Fruit fly (Drosophila melanogaster) whole organism, embryonic: ENCODE results near the gene Usf.

Experiments used
- Antp ChIP-seq: fragments of 200-800 bp; sonication (Bioruptor generic); optimal IDR thresholded peaks from 3 replicates; lab custom pipeline; 2016; ENCODE audit warnings: missing biosample characterization, missing genetic modification characterization
- CG10321 ChIP-seq: fragments of 200-800 bp; sonication (Bioruptor generic); IDR thresholded peaks from 2 replicates; pipeline ENCODE4 v1.3.6; 2022; ENCODE audit warnings: missing biosample characterization, missing genetic modification characterization
- CG11247 ChIP-seq: fragments of 200-800 bp; sonication (Bioruptor generic); IDR thresholded peaks from 2 replicates; pipeline ENCODE4 v1.3.6; 2022; ENCODE audit warnings: missing biosample characterization, missing genetic modification characterization
- CG11398 ChIP-seq: fragments of 200-800 bp; sonication (Bioruptor generic); optimal IDR thresholded peaks from 2 replicates; lab custom pipeline; 2016; ENCODE audit warnings: missing biosample characterization, missing genetic modification characterization
- CG11504 ChIP-seq: fragments of 200-800 bp; sonication (Bioruptor generic); optimal IDR thresholded peaks from 3 replicates; lab custom pipeline; 2019; ENCODE audit warnings: missing biosample characterization, mild to moderate bottlenecking, missing genetic modification characterization, moderate library complexity
- CG12104 ChIP-seq: fragments of 200-800 bp; sonication (Bioruptor generic); optimal IDR thresholded peaks from 3 replicates; lab custom pipeline; 2016; ENCODE audit warnings: missing biosample characterization, missing genetic modification characterization
- CG17568 ChIP-seq: fragments of 200-800 bp; sonication (Bioruptor generic); optimal IDR thresholded peaks from 2 replicates; lab custom pipeline; 2018; ENCODE audit warnings: missing biosample characterization, mild to moderate bottlenecking, missing genetic modification characterization, moderate library complexity
- CG30020 ChIP-seq: fragments of 200-800 bp; optimal IDR thresholded peaks from 2 replicates; lab custom pipeline; 2019; ENCODE audit warnings: missing biosample characterization, mild to moderate bottlenecking, missing genetic modification characterization, moderate library complexity
- CG34422 ChIP-seq: fragments of 200-800 bp; sonication (Bioruptor generic); IDR thresholded peaks from 3 replicates; pipeline ENCODE4 v1.3.6; 2022; ENCODE audit warnings: missing biosample characterization, missing genetic modification characterization
- CG3847 ChIP-seq: fragments of 200-800 bp; sonication (Bioruptor generic); IDR thresholded peaks from 2 replicates; pipeline ENCODE4 v1.3.6; 2022; ENCODE audit warnings: missing biosample characterization, missing genetic modification characterization
- CG4730 ChIP-seq: fragments of 200-800 bp; sonication (Bioruptor generic); IDR thresholded peaks from 2 replicates; pipeline ENCODE4 v1.3.6; 2022; ENCODE audit warnings: missing biosample characterization, missing genetic modification characterization
- CG5180 ChIP-seq: fragments of 200-800 bp; sonication (Bioruptor generic); optimal IDR thresholded peaks from 3 replicates; lab custom pipeline; 2017; ENCODE audit warnings: missing biosample characterization, missing genetic modification characterization, mild to moderate bottlenecking, moderate library complexity, missing genetic modification reagents
- CG5953 ChIP-seq: fragments of 200-800 bp; sonication (Bioruptor generic); IDR thresholded peaks from 2 replicates; pipeline ENCODE4 v1.3.6; 2022; ENCODE audit warnings: missing biosample characterization, missing genetic modification characterization
- CG7271 ChIP-seq: fragments of 200-800 bp; sonication (Bioruptor generic); optimal IDR thresholded peaks from 2 replicates; lab custom pipeline; 2018; ENCODE audit warnings: missing biosample characterization, mild to moderate bottlenecking, missing genetic modification characterization, moderate library complexity
- CG7745 ChIP-seq: fragments of 200-800 bp; sonication (Bioruptor generic); optimal IDR thresholded peaks from 2 replicates; lab custom pipeline; 2018; ENCODE audit warnings: missing biosample characterization, mild to moderate bottlenecking, missing genetic modification characterization, moderate library complexity
- CG9437 ChIP-seq: fragments of 200-800 bp; sonication (Bioruptor generic); optimal IDR thresholded peaks from 2 replicates; lab custom pipeline; 2018; ENCODE audit warnings: missing biosample characterization, mild to moderate bottlenecking, missing genetic modification characterization
- D19A ChIP-seq: fragments of 200-800 bp; optimal IDR thresholded peaks from 3 replicates; lab custom pipeline; 2019; ENCODE audit warnings: missing biosample characterization, mild to moderate bottlenecking, missing genetic modification characterization, moderate library complexity
- Dbx ChIP-seq: fragments of 200-800 bp; sonication (Bioruptor generic); IDR thresholded peaks from 3 replicates; pipeline ENCODE4 v1.3.6; 2022; ENCODE audit warnings: missing biosample characterization, missing genetic modification characterization
- Dll ChIP-seq: fragments of 200-800 bp; sonication (Bioruptor generic); IDR thresholded peaks from 4 replicates; pipeline ENCODE4 v1.3.6; 2022; ENCODE audit warnings: missing biosample characterization, missing genetic modification characterization; ENCODE audit not compliant: partially characterized antibody
- H15 ChIP-seq: fragments of 200-800 bp; sonication (Bioruptor generic); IDR thresholded peaks from 3 replicates; pipeline ENCODE4 v1.3.6; 2022; ENCODE audit warnings: missing biosample characterization, missing genetic modification characterization
- NC2β ChIP-seq: fragments of 200-800 bp; sonication (Bioruptor generic); optimal IDR thresholded peaks from 2 replicates; lab custom pipeline; 2016; ENCODE audit warnings: missing biosample characterization, missing genetic modification characterization
- Oli ChIP-seq: fragments of 200-800 bp; sonication (Bioruptor generic); optimal IDR thresholded peaks from 2 replicates; lab custom pipeline; 2018; ENCODE audit warnings: missing biosample characterization, mild to moderate bottlenecking, missing genetic modification characterization, moderate library complexity
- Scr ChIP-seq: fragments of 200-800 bp; sonication (Bioruptor generic); IDR thresholded peaks from 2 replicates; pipeline ENCODE4 v1.3.6; 2022; ENCODE audit warnings: missing biosample characterization, missing genetic modification characterization; ENCODE audit not compliant: partially characterized antibody
- Sox102F ChIP-seq: fragments of 200-800 bp; sonication (Bioruptor generic); optimal IDR thresholded peaks from 2 replicates; lab custom pipeline; 2018; ENCODE audit warnings: missing biosample characterization, mild to moderate bottlenecking, missing genetic modification characterization, moderate library complexity
- Xbp1 ChIP-seq: fragments of 200-800 bp; sonication (Bioruptor generic); optimal IDR thresholded peaks from 3 replicates; lab custom pipeline; 2016; ENCODE audit warnings: missing biosample characterization, mild to moderate bottlenecking, missing genetic modification characterization
- az2 ChIP-seq: fragments of 200-800 bp; sonication (Bioruptor generic); optimal IDR thresholded peaks from 3 replicates; lab custom pipeline; 2016; ENCODE audit warnings: missing biosample characterization, missing genetic modification characterization
- bigmax ChIP-seq: fragments of 200-800 bp; sonication (Bioruptor generic); optimal IDR thresholded peaks from 2 replicates; lab custom pipeline; 2018; ENCODE audit warnings: missing biosample characterization, mild to moderate bottlenecking, missing genetic modification characterization
- btn ChIP-seq: fragments of 200-800 bp; sonication (Bioruptor generic); optimal IDR thresholded peaks from 2 replicates; lab custom pipeline; 2016; ENCODE audit warnings: missing biosample characterization, missing genetic modification characterization
- cas ChIP-seq: fragments of 200-800 bp; sonication (Bioruptor generic); IDR thresholded peaks from 2 replicates; pipeline ENCODE4 v1.3.6; 2022; ENCODE audit warnings: missing biosample characterization, missing genetic modification characterization
- corto ChIP-seq: fragments of 200-800 bp; sonication (Bioruptor generic); optimal IDR thresholded peaks from 2 replicates; lab custom pipeline; 2016; ENCODE audit warnings: missing biosample characterization, mild to moderate bottlenecking, missing genetic modification characterization, moderate library complexity
- crol ChIP-seq: fragments of 200-800 bp; sonication (Bioruptor generic); IDR thresholded peaks from 2 replicates; pipeline ENCODE4 v1.3.6; 2022; ENCODE audit warnings: missing biosample characterization, missing genetic modification characterization
- fd64A ChIP-seq: fragments of 200-800 bp; sonication (Bioruptor generic); optimal IDR thresholded peaks from 3 replicates; lab custom pipeline; 2018; ENCODE audit warnings: missing biosample characterization, mild to moderate bottlenecking, missing genetic modification characterization
- ftz-f1 ChIP-seq: fragments of 200-800 bp; sonication (Bioruptor generic); optimal IDR thresholded peaks from 2 replicates; lab custom pipeline; 2016; ENCODE audit warnings: missing biosample characterization, missing genetic modification characterization
- hkb ChIP-seq, 2 experiments: fragments of 200-800 bp in 1 of 2; fragments of >200 bp in 1 of 2; sonication (Bioruptor generic) in 1 of 2; IDR thresholded peaks in 1 of 2; optimal IDR thresholded peaks in 1 of 2; 2 replicates each; pipeline versions ENCODE4 v1.3.6 to Lab custom; 2017 to 2022; ENCODE audit warnings: missing biosample characterization in 1 of 2, missing genetic modification characterization in 1 of 2
- hth ChIP-seq: fragments of >200 bp; optimal IDR thresholded peaks from 2 replicates; lab custom pipeline; 2017; ENCODE audit warnings: inconsistent platforms
- inv ChIP-seq: fragments of 200-800 bp; sonication (Bioruptor generic); IDR thresholded peaks from 2 replicates; pipeline ENCODE4 v1.3.6; 2022; ENCODE audit warnings: missing biosample characterization, missing genetic modification characterization; ENCODE audit not compliant: partially characterized antibody
- kay ChIP-seq: fragments of 200-800 bp; sonication (Bioruptor generic); optimal IDR thresholded peaks from 2 replicates; lab custom pipeline; 2016; ENCODE audit warnings: missing biosample characterization, missing genetic modification characterization
- knrl ChIP-seq: fragments of 200-800 bp; sonication (Bioruptor generic); IDR thresholded peaks from 3 replicates; pipeline ENCODE4 v1.3.6; 2022; ENCODE audit warnings: missing biosample characterization, missing genetic modification characterization; ENCODE audit not compliant: partially characterized antibody
- nau ChIP-seq: fragments of 200-800 bp; sonication (Bioruptor generic); optimal IDR thresholded peaks from 3 replicates; lab custom pipeline; 2017; ENCODE audit warnings: missing biosample characterization, mild to moderate bottlenecking, missing genetic modification characterization, missing genetic modification reagents
- nerfin-2 ChIP-seq: fragments of 200-800 bp; sonication (Bioruptor generic); IDR thresholded peaks from 2 replicates; pipeline ENCODE4 v1.3.6; 2022; ENCODE audit warnings: missing biosample characterization, missing genetic modification characterization; ENCODE audit not compliant: partially characterized antibody
- peb ChIP-seq: fragments of 200-800 bp; sonication (Bioruptor generic); IDR thresholded peaks from 2 replicates; pipeline ENCODE4 v1.3.6; 2022; ENCODE audit warnings: missing biosample characterization, missing genetic modification characterization
- pros ChIP-seq: fragments of 200-800 bp; sonication (Bioruptor generic); optimal IDR thresholded peaks from 3 replicates; lab custom pipeline; 2019; ENCODE audit warnings: missing biosample characterization, mild to moderate bottlenecking, missing genetic modification characterization, moderate library complexity
- sens ChIP-seq: fragments of 200-800 bp; sonication (Bioruptor generic); peaks from one replicate; lab custom pipeline; 2016; ENCODE audit warnings: missing biosample characterization, missing genetic modification characterization
- sim ChIP-seq: fragments of 200-800 bp; sonication (Bioruptor generic); IDR thresholded peaks from 2 replicates; pipeline ENCODE4 v1.3.6; 2022; ENCODE audit warnings: missing biosample characterization, missing genetic modification characterization
- sr ChIP-seq: fragments of 200-800 bp; sonication (Bioruptor generic); IDR thresholded peaks from 3 replicates; pipeline ENCODE4 v1.3.6; 2022; ENCODE audit warnings: missing biosample characterization, missing genetic modification characterization
- tna ChIP-seq: fragments of 200-800 bp; sonication (Bioruptor generic); IDR thresholded peaks from 2 replicates; pipeline ENCODE4 v1.3.6; 2022; ENCODE audit warnings: missing biosample characterization, missing genetic modification characterization; ENCODE audit not compliant: partially characterized antibody
- usp ChIP-seq: fragments of >200 bp; optimal IDR thresholded peaks from 2 replicates; lab custom pipeline; 2017; ENCODE audit warnings: missing biosample characterization, missing genetic modification characterization
- vvl ChIP-seq: fragments of 200-800 bp; sonication (Bioruptor generic); IDR thresholded peaks from 2 replicates; pipeline ENCODE4 v1.3.6; 2022; ENCODE audit warnings: missing biosample characterization, missing genetic modification characterization
- wek ChIP-seq: fragments of 200-800 bp; sonication (Bioruptor generic); optimal IDR thresholded peaks from 3 replicates; lab custom pipeline; 2018; ENCODE audit warnings: missing biosample characterization, mild to moderate bottlenecking, missing genetic modification characterization, moderate library complexity
- yki ChIP-seq: fragments of >200 bp; optimal IDR thresholded peaks from 3 replicates; lab custom pipeline; 2018
- zf30C ChIP-seq: fragments of 200-800 bp; sonication (Bioruptor generic); optimal IDR thresholded peaks from 3 replicates; lab custom pipeline; 2018; ENCODE audit warnings: missing biosample characterization, mild to moderate bottlenecking, missing genetic modification characterization

Gene Usf

dm6 chrX:4529909-4530308 is 18.7 kb downstream of the Usf start, which contains the start of gene CG3556 (continued):
- TF ChIP-seq inv (GFP tag; lab: Robert Waterston, UW) (peak; percentile 38; the same call in 1 of the 2 replicates), CG11398 (GFP tag; lab: Kevin White, UChicago) (no peak), CG12104 (no peak), CG30020 (no peak), CG3847 (GFP tag; lab: Robert Waterston, UW) (peak; percentile 60), ftz-f1 (GFP tag; lab: Kevin White, UChicago) (no peak), Antp (peak; percentile 62), cas (0 out of 2 replicates have a peak, but pooled peaks have one; percentile 11), CG5180 (GFP tag; lab: Kevin White, UChicago) (no peak), CG11247 (GFP tag; lab: Robert Waterston, UW) (peak; percentile 67), bigmax (GFP tag; lab: Kevin White, UChicago) (no peak), sr (GFP tag; lab: Robert Waterston, UW) (peak; percentile 30; the same call in 1 of the 3 replicates), H15 (peak; percentile 66; the same call in 2 of the 3 replicates), nau (GFP tag; lab: Kevin White, UChicago) (no peak), CG9437 (GFP tag; lab: Kevin White, UChicago) (no peak), wek (GFP tag; lab: Kevin White, UChicago) (no peak), Oli (tag; lab: Kevin White, UChicago) (no peak), CG7745 (tag; lab: Kevin White, UChicago) (no peak), Xbp1 (peak; percentile 40), CG4730 (GFP tag; lab: Robert Waterston, UW) (no peak), kay (GFP tag; lab: Kevin White, UChicago) (no peak), sens (GFP tag; lab: Kevin White, UChicago) (peak; percentile 26), hth (lab: Kevin White, UChicago) (no peak), Sox102F (GFP tag; lab: Kevin White, UChicago) (no peak), az2 (GFP tag; lab: Kevin White, UChicago) (peak; percentile 15), CG7271 (tag; lab: Kevin White, UChicago) (no peak), usp (no peak), NC2β (GFP tag; lab: Kevin White, UChicago) (peak; percentile 38), tna (GFP tag; lab: Robert Waterston, UW) (peak; percentile 68), CG5953 (GFP tag; lab: Robert Waterston, UW) (0 out of 2 replicates have a peak, but pooled peaks have one; percentile 33), pros (GFP tag; lab: Kevin White, UChicago) (no peak), Dbx (GFP tag; lab: Robert Waterston, UW) (peak; percentile 77), vvl (GFP tag; lab: Robert Waterston, UW) (peak; percentile 78), CG11504 (tag; lab: Kevin White, UChicago) (no peak), sim (GFP tag; lab: Robert Waterston, UW) (no peak), D19A (tag; lab: Kevin White, UChicago) (no peak), knrl (GFP tag; lab: Robert Waterston, UW) (peak; percentile 58), crol (GFP tag; lab: Robert Waterston, UW) (no peak), peb (GFP tag; lab: Robert Waterston, UW) (0 out of 2 replicates have a peak, but pooled peaks have one; percentile 22), hkb (optimal IDR thresholded peaks at IDR 0.05; lab: Kevin White, UChicago) (peak; percentile 56), hkb (GFP tag; IDR thresholded peaks at IDR 0.05; lab: Robert Waterston, UW) (peak; percentile 51), Scr (GFP tag; lab: Robert Waterston, UW) (peak; percentile 52), btn (GFP tag; lab: Kevin White, UChicago) (peak; percentile 34), Dll (GFP tag; lab: Robert Waterston, UW) (peak; percentile 58; the same call in 2 of the 4 replicates), fd64A (GFP tag; lab: Kevin White, UChicago) (no peak), yki (lab: Kevin White, UChicago) (no peak), CG34422 (GFP tag; lab: Robert Waterston, UW) (peak; percentile 30; the same call in 1 of the 3 replicates), zf30C (no peak), CG10321 (no peak), nerfin-2 (GFP tag; lab: Robert Waterston, UW) (peak; percentile 76), corto (GFP tag; lab: Kevin White, UChicago) (no peak), CG17568 (GFP tag; lab: Kevin White, UChicago) (no peak)
